Fruit fly (Drosophila melanogaster): Measurements from ENCODE around the gene bcd.

Gene bcd

dm6 chr3R:6759419-6759818 is at the start of gene bcd (continued):
- TF ChIP-seq Gug (GFP tag; IDR thresholded peaks at IDR 0.05) (peak; percentile 84), CG2120 (GFP tag; optimal IDR thresholded peaks at IDR 0.05) (peak; percentile 67), CG17612 (GFP tag; IDR thresholded peaks at IDR 0.05) (peak; percentile 44; the same call in 1 of the 2 replicates), ase (GFP tag; IDR thresholded peaks at IDR 0.05) (peak; percentile 71; the same call in 2 of the 3 replicates), Chrac-16 (GFP tag; optimal IDR thresholded peaks at IDR 0.05) (peak; percentile 90), Taf1 (GFP tag; IDR thresholded peaks at IDR 0.05) (0 out of 2 replicates have a peak, but pooled peaks have one; percentile 9), CG9609 (GFP tag; optimal IDR thresholded peaks at IDR 0.05) (peak; percentile 80), Ravus (GFP tag; IDR thresholded peaks at IDR 0.05) (peak; percentile 42), fd64A (GFP tag; optimal IDR thresholded peaks at IDR 0.05) (peak; percentile 21), Scr (GFP tag; IDR thresholded peaks at IDR 0.05; ENCODE audit: partially characterized antibody) (peak; percentile 66), Sry-β (GFP tag; optimal IDR thresholded peaks at IDR 0.05) (no peak), CG6689 (GFP tag; IDR thresholded peaks at IDR 0.05) (peak; percentile 76), CG32767 (GFP tag; IDR thresholded peaks at IDR 0.05) (peak; percentile 75), jumu (GFP tag; optimal IDR thresholded peaks at IDR 0.05) (peak; percentile 81), br (optimal IDR thresholded peaks at IDR 0.05) (no peak), Mrtf (GFP tag; IDR thresholded peaks at IDR 0.05) (peak; percentile 81), CG16779 (GFP tag; IDR thresholded peaks at IDR 0.05) (peak; percentile 47; the same call in 1 of the 2 replicates), CG11504 (tag; optimal IDR thresholded peaks at IDR 0.05) (peak; percentile 78), abd-A (tag; optimal IDR thresholded peaks at IDR 0.05) (no peak), onecut (GFP tag; IDR thresholded peaks at IDR 0.05) (peak; percentile 77), knrl (GFP tag; IDR thresholded peaks at IDR 0.05; ENCODE audit: partially characterized antibody) (peak; percentile 64), gem (tag; optimal IDR thresholded peaks at IDR 0.05) (peak; percentile 78), Hr78 (GFP tag; optimal IDR thresholded peaks at IDR 0.05) (no peak), Mad (GFP tag; optimal IDR thresholded peaks at IDR 0.05) (peak; percentile 70), CG31365 (tag; optimal IDR thresholded peaks at IDR 0.05) (peak; percentile 67), bowl (GFP tag; IDR thresholded peaks at IDR 0.05) (no peak; the same call in 1 of the 2 replicates), z (GFP tag; IDR thresholded peaks at IDR 0.05) (no peak), Hmr (GFP tag; optimal IDR thresholded peaks at IDR 0.05) (peak; percentile 78), stwl (tag; optimal IDR thresholded peaks at IDR 0.05) (peak; percentile 97), CG43689 (GFP tag; IDR thresholded peaks at IDR 0.05) (0 out of 2 replicates have a peak, but pooled peaks have one; percentile 56), NfI (GFP tag; optimal IDR thresholded peaks at IDR 0.05) (peak; percentile 80), esg (GFP tag; conservative IDR thresholded peaks at IDR 0.05) (peak; percentile 60), ind (GFP tag; optimal IDR thresholded peaks at IDR 0.05) (peak; percentile 75), CG10209 (GFP tag; optimal IDR thresholded peaks at IDR 0.05) (peak; percentile 73), CG17359 (tag; optimal IDR thresholded peaks at IDR 0.05) (peak; percentile 74), CG4424 (GFP tag; optimal IDR thresholded peaks at IDR 0.05) (peak; percentile 79), CG10565 (GFP tag; optimal IDR thresholded peaks at IDR 0.05) (no peak), gcm (GFP tag; optimal IDR thresholded peaks at IDR 0.05) (no peak), Ptx1 (GFP tag; IDR thresholded peaks at IDR 0.05) (peak; percentile 87), CG9797 (GFP tag; optimal IDR thresholded peaks at IDR 0.05) (peak; percentile 10), gro (GFP tag; optimal IDR thresholded peaks at IDR 0.05) (no peak), CG12104 (GFP tag; optimal IDR thresholded peaks at IDR 0.05) (peak; percentile 45), exex (tag; optimal IDR thresholded peaks at IDR 0.05) (no peak), disco-r (GFP tag; optimal IDR thresholded peaks at IDR 0.05) (peak; percentile 37), sd (tag; optimal IDR thresholded peaks at IDR 0.05) (no peak), Ssrp (tag; optimal IDR thresholded peaks at IDR 0.05) (peak; percentile 57), shn (GFP tag; optimal IDR thresholded peaks at IDR 0.05) (peak; percentile 80), CG12071 (GFP tag; optimal IDR thresholded peaks at IDR 0.05) (peak; percentile 22), hbn (GFP tag; IDR thresholded peaks at IDR 0.05; ENCODE audit: partially characterized antibody) (0 out of 2 replicates have a peak, but pooled peaks have one; percentile 43), danr (GFP tag; IDR thresholded peaks at IDR 0.05) (peak; percentile 34; the same call in 1 of the 2 replicates), scrt (GFP tag; optimal IDR thresholded peaks at IDR 0.05) (peak; percentile 8)

Measured in whole organism, embryonic.